Fruit fly (Drosophila melanogaster) whole organism, pupa: Measurements from ENCODE around the gene larp.

Experiments used
- CG10348 ChIP-seq: fragments of 200-800 bp; sonication (Bioruptor generic); IDR thresholded peaks from 2 replicates; pipeline ENCODE4 v1.3.6; 2022; ENCODE audit warnings: missing biosample characterization, missing genetic modification characterization
- CG12605 ChIP-seq: fragments of 200-800 bp; sonication (Bioruptor generic); IDR thresholded peaks from 2 replicates; pipeline ENCODE4 v1.3.6; 2022; ENCODE audit warnings: missing biosample characterization, missing genetic modification characterization
- CG13204 ChIP-seq: fragments of 200-800 bp; sonication (Bioruptor generic); optimal IDR thresholded peaks from 2 replicates; lab custom pipeline; 2018; ENCODE audit warnings: missing biosample characterization, mild to moderate bottlenecking, missing genetic modification characterization, moderate library complexity
- CG14655 ChIP-seq: fragments of 200-800 bp; sonication (Bioruptor generic); optimal IDR thresholded peaks from 3 replicates; lab custom pipeline; 2017; ENCODE audit warnings: mild to moderate bottlenecking, missing biosample characterization, missing genetic modification reagents, missing genetic modification characterization
- CG15710 ChIP-seq: fragments of 200-800 bp; sonication (Bioruptor generic); optimal IDR thresholded peaks from 2 replicates; lab custom pipeline; 2018; ENCODE audit warnings: missing biosample characterization, mild to moderate bottlenecking, missing genetic modification characterization, moderate library complexity
- CG32121 ChIP-seq: fragments of 200-800 bp; sonication (Bioruptor generic); IDR thresholded peaks from 2 replicates; pipeline ENCODE4 v1.3.6; 2022; ENCODE audit warnings: missing biosample characterization, missing genetic modification characterization
- CG34367 ChIP-seq: fragments of 200-800 bp; sonication (Bioruptor generic); optimal IDR thresholded peaks from 2 replicates; lab custom pipeline; 2018; ENCODE audit warnings: missing biosample characterization, mild to moderate bottlenecking, missing genetic modification characterization
- CG4496 ChIP-seq: fragments of 200-800 bp; sonication (Bioruptor generic); IDR thresholded peaks from 3 replicates; pipeline ENCODE4 v1.3.6; 2022; ENCODE audit warnings: missing biosample characterization, missing genetic modification characterization
- CG8159 ChIP-seq: fragments of 200-800 bp; sonication (Bioruptor generic); optimal IDR thresholded peaks from 3 replicates; lab custom pipeline; 2018; ENCODE audit warnings: missing biosample characterization, mild to moderate bottlenecking, missing genetic modification characterization, moderate library complexity
- CG8301 ChIP-seq: fragments of 200-800 bp; sonication (Bioruptor generic); optimal IDR thresholded peaks from 2 replicates; lab custom pipeline; 2018; ENCODE audit warnings: missing biosample characterization, mild to moderate bottlenecking, missing genetic modification characterization
- CG9948 ChIP-seq: fragments of 200-800 bp; sonication (Bioruptor generic); optimal IDR thresholded peaks from 2 replicates; lab custom pipeline; 2018; ENCODE audit warnings: missing biosample characterization, mild to moderate bottlenecking, missing genetic modification characterization, moderate library complexity
- D1 ChIP-seq: fragments of 200-800 bp; sonication (Bioruptor generic); optimal IDR thresholded peaks from 2 replicates; lab custom pipeline; 2018; ENCODE audit warnings: missing biosample characterization, mild to moderate bottlenecking, missing genetic modification characterization, moderate library complexity
- EcR ChIP-seq: fragments of 200-800 bp; sonication (Bioruptor generic); optimal IDR thresholded peaks from 3 replicates; lab custom pipeline; 2019; ENCODE audit warnings: missing biosample characterization, missing genetic modification characterization, mild to moderate bottlenecking, moderate library complexity, missing genetic modification reagents
- Ets98B ChIP-seq: fragments of 200-800 bp; sonication (Bioruptor generic); IDR thresholded peaks from 2 replicates; pipeline ENCODE4 v1.3.6; 2022; ENCODE audit warnings: missing biosample characterization, missing genetic modification characterization
- Pif1A ChIP-seq: fragments of 200-800 bp; sonication (Bioruptor generic); optimal IDR thresholded peaks from 3 replicates; lab custom pipeline; 2016; ENCODE audit warnings: missing biosample characterization, missing genetic modification characterization
- Snoo ChIP-seq: fragments of 200-800 bp; sonication (Bioruptor generic); optimal IDR thresholded peaks from 3 replicates; lab custom pipeline; 2017; ENCODE audit warnings: missing biosample characterization, mild to moderate bottlenecking, missing genetic modification characterization, inconsistent platforms
- fd96Ca ChIP-seq: fragments of 200-800 bp; sonication (Bioruptor generic); IDR thresholded peaks from 3 replicates; pipeline ENCODE4 v1.3.6; 2022; ENCODE audit warnings: missing biosample characterization, missing genetic modification characterization
- gl ChIP-seq: fragments of 200-800 bp; sonication (Bioruptor generic); optimal IDR thresholded peaks from 2 replicates; lab custom pipeline; 2018; ENCODE audit warnings: missing biosample characterization, mild to moderate bottlenecking, missing genetic modification characterization
- rn ChIP-seq: fragments of 200-800 bp; sonication (Bioruptor generic); IDR thresholded peaks from 2 replicates; pipeline ENCODE4 v1.3.6; 2022; ENCODE audit warnings: missing biosample characterization, missing genetic modification characterization

The larp gene

dm6 chr3R:28291038-28291437 lies 45.2 kb downstream of the larp start, which contains the start of gene Mst98Ca:
Gene Mst98Ca, plus strand, starts transcription at chr3R:28291338.
- TF ChIP-seq Ets98B (GFP tag; lab: Robert Waterston, UW) (no peak), CG32121 (GFP tag; lab: Robert Waterston, UW) (no peak), CG9948 (no peak), Snoo (no peak), CG8159 (tag; lab: Kevin White, UChicago) (no peak), fd96Ca (GFP tag; lab: Robert Waterston, UW) (no peak), gl (tag; lab: Kevin White, UChicago) (no peak), CG8301 (tag; lab: Kevin White, UChicago) (no peak), CG14655 (no peak), CG4496 (GFP tag; lab: Robert Waterston, UW) (no peak), CG12605 (GFP tag; lab: Robert Waterston, UW) (no peak), CG13204 (GFP tag; lab: Kevin White, UChicago) (no peak), CG10348 (GFP tag; lab: Robert Waterston, UW) (no peak), D1 (no peak), EcR (GFP tag; lab: Kevin White, UChicago) (no peak), Pif1A (GFP tag; lab: Kevin White, UChicago) (no peak), CG15710 (tag; lab: Kevin White, UChicago) (no peak), CG34367 (tag; lab: Kevin White, UChicago) (no peak)

DNA sequence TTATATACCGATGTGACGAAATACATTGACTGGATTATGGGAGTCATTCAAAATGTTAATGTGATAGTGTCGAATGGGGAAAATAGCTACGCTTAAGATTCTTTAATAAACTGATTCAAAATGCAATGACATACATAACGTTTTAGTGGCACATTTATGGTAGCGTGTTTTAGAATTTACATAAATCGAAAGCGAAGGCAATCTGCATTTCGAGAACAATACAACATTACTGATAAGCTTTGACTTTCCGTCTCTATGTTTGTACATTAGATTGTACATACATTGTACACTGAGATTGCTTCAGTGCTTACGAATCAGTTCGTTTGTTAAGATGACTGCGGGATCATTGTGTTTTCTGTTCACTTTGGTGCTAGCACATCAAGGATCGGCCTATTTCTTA lies 52.8 kb downstream of the larp start, which contains the start of gene CG34437:
Gene CG34437 (plus strand): TSS at position 301 of the 400 bp plus-strand sequence.
- TF ChIP-seq D1 (no peak), CG34367 (tag; lab: Kevin White, UChicago) (no peak), CG9948 (no peak), rn (GFP tag; lab: Robert Waterston, UW) (no peak), Snoo (no peak), CG4496 (GFP tag; lab: Robert Waterston, UW) (no peak), CG14655 (no peak), CG8301 (tag; lab: Kevin White, UChicago) (no peak), CG13204 (GFP tag; lab: Kevin White, UChicago) (no peak), CG8159 (tag; lab: Kevin White, UChicago) (no peak)

DNA sequence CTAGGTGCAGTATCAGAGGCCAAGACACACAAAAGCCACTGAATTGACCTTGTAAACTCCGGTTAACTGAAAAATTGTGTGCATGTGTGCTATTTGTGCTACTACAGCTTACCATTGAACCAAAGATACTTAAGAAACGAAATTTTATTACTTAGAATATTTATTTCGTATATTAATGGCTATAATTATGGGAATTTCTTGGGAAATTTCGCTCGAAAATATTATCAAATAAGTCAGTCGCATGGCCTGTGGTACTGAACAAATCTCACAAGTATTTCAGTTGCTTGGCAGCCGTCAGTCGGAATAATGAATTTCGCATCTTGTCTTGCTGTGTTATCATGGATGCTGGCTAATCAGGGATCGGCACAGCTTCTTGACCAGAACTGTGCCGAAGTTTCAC lies 54.0 kb downstream of the larp start, which contains the start of gene CG34436:
Gene CG34436 (plus strand): TSS at position 301 of the 400 bp plus-strand sequence.
- TF ChIP-seq CG12605 (GFP tag; lab: Robert Waterston, UW) (no peak), CG13204 (GFP tag; lab: Kevin White, UChicago) (no peak), rn (GFP tag; lab: Robert Waterston, UW) (no peak), CG9948 (no peak)
